Fruit fly (Drosophila melanogaster): ENCODE data around the gene Vti1b.
A peak's percentile ranks its signal among the peaks of the same experiment; 100 is the strongest.

Gene Vti1b

dm6 chr3R:18360630-18361260 lies 36.0 kb upstream of the Vti1b start, which contains the start of gene CG15803:
Gene CG15803, minus strand, starts transcription at chr3R:18360728.
- TF ChIP-seq Mio (GFP tag; optimal IDR thresholded peaks at IDR 0.05) (no peak), GATAd (GFP tag; optimal IDR thresholded peaks at IDR 0.05) (no peak), Vsx2 (GFP tag; optimal IDR thresholded peaks at IDR 0.05; ENCODE audit: partially characterized antibody) (peak; percentile 37), Hr83 (GFP tag; optimal IDR thresholded peaks at IDR 0.05; ENCODE audit: poor library complexity, severe bottlenecking) (no peak), Sp1 (GFP tag; optimal IDR thresholded peaks at IDR 0.05) (no peak), tai (GFP tag; optimal IDR thresholded peaks at IDR 0.05) (no peak), dl (GFP tag; optimal IDR thresholded peaks at IDR 0.05; ENCODE audit: insufficient read depth in 1 of 2, partially characterized antibody in 2 of 2) (no peak)

- TF ChIP-seq jim (GFP tag; optimal IDR thresholded peaks at IDR 0.05), result no peak
- no peak for TF ChIP-seq Jra (GFP tag; optimal IDR thresholded peaks at IDR 0.05)
- no peak for TF ChIP-seq dl (GFP tag; optimal IDR thresholded peaks at IDR 0.05; ENCODE audit: insufficient read depth in 1 of 2, partially characterized antibody in 2 of 2)
- TF ChIP-seq CG9705 (GFP tag; optimal IDR thresholded peaks at IDR 0.05), result no peak
These were observed 35.1 kb upstream of the Vti1b start, which contains the start of gene hmw for dm6 chr3R:18361694-18362093. Gene hmw, plus strand, starts transcription at chr3R:18361994.

dm6 chr3R:18365978-18366643 lies 30.7 kb upstream of the Vti1b start, which contains the start of the genes WRNexo and Nup43:
Gene WRNexo, minus strand, starts transcription at chr3R:18366162.
Gene Nup43, plus strand, starts transcription at chr3R:18366638.
- no peak for TF ChIP-seq Mio (GFP tag; optimal IDR thresholded peaks at IDR 0.05)
- no peak for TF ChIP-seq h (GFP tag; optimal IDR thresholded peaks at IDR 0.05)
- TF ChIP-seq Abd-B (GFP tag; optimal IDR thresholded peaks at IDR 0.05), result no peak
- no peak for TF ChIP-seq sage (GFP tag; optimal IDR thresholded peaks at IDR 0.05)
- no peak for TF ChIP-seq Hr83 (GFP tag; optimal IDR thresholded peaks at IDR 0.05; ENCODE audit: poor library complexity, severe bottlenecking)
- peak; percentile 14 for TF ChIP-seq sv (GFP tag; optimal IDR thresholded peaks at IDR 0.05)
- TF ChIP-seq Jra (GFP tag; optimal IDR thresholded peaks at IDR 0.05), result no peak
- no peak for TF ChIP-seq CrebA (GFP tag; optimal IDR thresholded peaks at IDR 0.05; ENCODE audit: borderline replicate concordance)
- TF ChIP-seq Myc (optimal IDR thresholded peaks at IDR 0.05), result peak; percentile 4
- TF ChIP-seq psq (GFP tag; optimal IDR thresholded peaks at IDR 0.05), result no peak
- TF ChIP-seq br (GFP tag; optimal IDR thresholded peaks at IDR 0.05), result no peak
- no peak for TF ChIP-seq GATAd (GFP tag; optimal IDR thresholded peaks at IDR 0.05)
- no peak for TF ChIP-seq Vsx2 (GFP tag; optimal IDR thresholded peaks at IDR 0.05; ENCODE audit: partially characterized antibody)
- no peak for TF ChIP-seq pan (optimal IDR thresholded peaks at IDR 0.05)
- TF ChIP-seq HLH106 (tag; optimal IDR thresholded peaks at IDR 0.05), result peak; percentile 57
- no peak for TF ChIP-seq Hnf4 (GFP tag; optimal IDR thresholded peaks at IDR 0.05)
- TF ChIP-seq CG9705 (GFP tag; optimal IDR thresholded peaks at IDR 0.05), result no peak
- peak; percentile 20 for TF ChIP-seq dmrt93B (GFP tag; optimal IDR thresholded peaks at IDR 0.05)
- TF ChIP-seq brk (GFP tag; optimal IDR thresholded peaks at IDR 0.05), result no peak
- no peak for TF ChIP-seq usp (GFP tag; optimal IDR thresholded peaks at IDR 0.05)
- peak; percentile 58 for TF ChIP-seq woc (GFP tag; optimal IDR thresholded peaks at IDR 0.05)
- TF ChIP-seq N (GFP tag; optimal IDR thresholded peaks at IDR 0.05), result no peak
- TF ChIP-seq ey (GFP tag; optimal IDR thresholded peaks at IDR 0.05), result peak; percentile 7
- peak in 1 of 2 experiments; percentile 47 for TF ChIP-seq foxo (GFP tag; optimal IDR thresholded peaks at IDR 0.05)
- TF ChIP-seq CG32264 (GFP tag; optimal IDR thresholded peaks at IDR 0.05), result no peak
- TF ChIP-seq tai (GFP tag; optimal IDR thresholded peaks at IDR 0.05), result no peak
- TF ChIP-seq OdsH (GFP tag; optimal IDR thresholded peaks at IDR 0.05), result no peak
- TF ChIP-seq dsf (GFP tag; optimal IDR thresholded peaks at IDR 0.05; ENCODE audit: borderline replicate concordance), result no peak

dm6 chr3R:18366644-18366985 lies 30.2 kb upstream of the Vti1b start:
- TF ChIP-seq GATAd (GFP tag; optimal IDR thresholded peaks at IDR 0.05), result no peak
- no peak for TF ChIP-seq brk (GFP tag; optimal IDR thresholded peaks at IDR 0.05)
- no peak for TF ChIP-seq dmrt93B (GFP tag; optimal IDR thresholded peaks at IDR 0.05)
- no peak for TF ChIP-seq rgr (GFP tag; optimal IDR thresholded peaks at IDR 0.05)
- no peak for TF ChIP-seq dsf (GFP tag; optimal IDR thresholded peaks at IDR 0.05; ENCODE audit: borderline replicate concordance)
- no peak for TF ChIP-seq Abd-B (GFP tag; optimal IDR thresholded peaks at IDR 0.05)
